Worm (Caenorhabditis elegans) whole organism, early embryonic: Measurements from ENCODE around the gene srv-13.

Source experiments
- ama-1 ChIP-seq: fragments of 150-350 bp; optimal IDR thresholded peaks from 2 replicates; lab custom pipeline; 2014
- ceh-36 ChIP-seq: sonication (generic microtip); optimal IDR thresholded peaks from 2 replicates; lab custom pipeline; 2016; ENCODE audit warnings: missing genetic modification characterization, inconsistent platforms, missing compliant biosample characterization
- flt-1 ChIP-seq: fragments of 200-800 bp; sonication (Bioruptor generic); IDR thresholded peaks from 2 replicates; pipeline ENCODE4 v1.3.6; 2022; ENCODE audit warnings: missing genetic modification characterization, missing compliant biosample characterization
- hmbx-1 ChIP-seq: sonication (generic microtip); optimal IDR thresholded peaks from 2 replicates; lab custom pipeline; 2016; ENCODE audit warnings: mild to moderate bottlenecking, missing genetic modification characterization, missing compliant biosample characterization
- hmg-4 ChIP-seq: fragments of 200-800 bp; sonication (Bioruptor generic); optimal IDR thresholded peaks from 2 replicates; lab custom pipeline; 2018; ENCODE audit warnings: mild to moderate bottlenecking, missing genetic modification characterization, missing compliant biosample characterization
- hnd-1 ChIP-seq: sonication (generic microtip); optimal IDR thresholded peaks from 2 replicates; lab custom pipeline; 2016; ENCODE audit warnings: missing genetic modification characterization, missing compliant biosample characterization
- scrt-1 ChIP-seq: fragments of 200-800 bp; sonication (Bioruptor generic); IDR thresholded peaks from 2 replicates; pipeline ENCODE4 v1.3.6; 2022; ENCODE audit warnings: missing genetic modification characterization, missing compliant biosample characterization
- sea-1 ChIP-seq: fragments of 200-800 bp; sonication (Bioruptor generic); conservative IDR thresholded peaks from 2 replicates; pipeline ENCODE4 v1.3.6; 2022; ENCODE audit warnings: missing genetic modification characterization, missing compliant biosample characterization

DNA sequence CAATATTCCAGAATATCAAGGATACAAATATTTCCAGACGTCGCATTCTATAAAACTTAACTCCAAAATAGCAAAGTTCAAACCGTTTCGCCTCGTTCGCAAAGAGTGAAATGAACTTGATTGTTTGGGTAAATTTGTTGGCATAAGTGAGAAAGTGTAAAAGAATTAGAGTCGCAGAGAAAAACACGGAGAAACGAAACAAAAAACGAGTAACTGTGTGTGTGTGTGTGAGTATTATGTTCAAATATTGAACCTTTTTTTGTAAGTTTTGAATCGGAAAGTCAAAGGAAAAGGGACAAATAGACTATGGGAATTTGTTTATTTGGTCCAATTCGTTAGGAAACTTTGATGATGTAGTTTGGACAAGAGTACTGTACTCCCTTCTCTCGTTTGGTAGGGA lies 26.6 kb downstream of the srv-13 start, which contains the start of gene acp-7:
- TF ChIP-seq hmg-4 (no peak), ceh-36 (tag; lab: Kevin White, UChicago) (no peak), hmbx-1 (tag; lab: Kevin White, UChicago) (no peak), ama-1 (lab: Kevin White, UChicago) (no peak), sea-1 (GFP tag; lab: Robert Waterston, UW) (no peak), hnd-1 (tag; lab: Kevin White, UChicago) (no peak), flt-1 (no peak), scrt-1 (GFP tag; lab: Robert Waterston, UW) (no peak)
